Worm (Caenorhabditis elegans): ENCODE results near the gene C16E9.1.

Gene C16E9.1

ce11 chrX:6902958-6903357 is 37.1 kb upstream of the C16E9.1 start (continued):
- no peak for TF ChIP-seq egl-27 (tag; optimal IDR thresholded peaks at IDR 0.05)
- TF ChIP-seq nhr-77 (tag; optimal IDR thresholded peaks at IDR 0.05), result no peak
- no peak for TF ChIP-seq elt-1 (tag; optimal IDR thresholded peaks at IDR 0.05)
- TF ChIP-seq ceh-16 (tag; optimal IDR thresholded peaks at IDR 0.05), result no peak
- TF ChIP-seq mdl-1 (tag; optimal IDR thresholded peaks at IDR 0.05), result peak; percentile 44
- TF ChIP-seq nhr-237 (tag; optimal IDR thresholded peaks at IDR 0.05), result no peak
- no peak for TF ChIP-seq lin-39 (tag; optimal IDR thresholded peaks at IDR 0.05)
- no peak for TF ChIP-seq daf-12 (tag; optimal IDR thresholded peaks at IDR 0.05)
- TF ChIP-seq nhr-67 (tag; optimal IDR thresholded peaks at IDR 0.05), result no peak
- peak; percentile 74 for TF ChIP-seq nhr-43 (tag; optimal IDR thresholded peaks at IDR 0.05; ENCODE audit: poor library complexity, severe bottlenecking)
- TF ChIP-seq jun-1 (tag; optimal IDR thresholded peaks at IDR 0.05), result peak; percentile 56
- no peak for TF ChIP-seq fkh-2 (tag; optimal IDR thresholded peaks at IDR 0.05)
- TF ChIP-seq egl-5 (tag; optimal IDR thresholded peaks at IDR 0.05), result no peak
- TF ChIP-seq lsy-12 (tag; optimal IDR thresholded peaks at IDR 0.05), result peak; percentile 44
- TF ChIP-seq unc-62 (GFP tag; optimal IDR thresholded peaks at IDR 0.05), result peak; percentile 21

- TF ChIP-seq elt-1 (tag; optimal IDR thresholded peaks at IDR 0.05) (no peak), pha-4 (tag; optimal IDR thresholded peaks at IDR 0.05) (peak; percentile 41), elt-2 (tag; optimal IDR thresholded peaks at IDR 0.05) (peak; percentile 4), nfya-1 (tag; optimal IDR thresholded peaks at IDR 0.05; ENCODE audit: insufficient read depth) (peak; percentile 7)
Observed at ce11 chrX:6904064-6904771, 35.8 kb upstream of the C16E9.1 start, which contains the start of gene sid-5. Gene sid-5 (plus strand): TSS chrX:6904721.

- TF ChIP-seq pha-4 (tag; optimal IDR thresholded peaks at IDR 0.05), result peak; percentile 73
- TF ChIP-seq pqm-1 (tag; optimal IDR thresholded peaks at IDR 0.05), result peak; percentile 78
- no peak for TF ChIP-seq fkh-2 (tag; optimal IDR thresholded peaks at IDR 0.05)
- peak; percentile 95 for TF ChIP-seq elt-2 (tag; optimal IDR thresholded peaks at IDR 0.05)
Observed at ce11 chrX:6905581-6905980, 34.4 kb upstream of the C16E9.1 start.

ce11 chrX:6913989-6914388 is 26.0 kb upstream of the C16E9.1 start, which contains the start of gene nhx-4:
Gene nhx-4 (plus strand): TSS chrX:6914289.
- TF ChIP-seq aly-2 (tag; optimal IDR thresholded peaks at IDR 0.05) (no peak), unc-62 (GFP tag; optimal IDR thresholded peaks at IDR 0.05) (no peak), nhr-11 (tag; optimal IDR thresholded peaks at IDR 0.05) (no peak), daf-12 (tag; optimal IDR thresholded peaks at IDR 0.05) (no peak), ztf-11 (tag; optimal IDR thresholded peaks at IDR 0.05) (no peak), ceh-82 (tag; optimal IDR thresholded peaks at IDR 0.05) (no peak), pha-4 (tag; optimal IDR thresholded peaks at IDR 0.05) (no peak), nhr-43 (tag; optimal IDR thresholded peaks at IDR 0.05; ENCODE audit: poor library complexity, severe bottlenecking) (no peak)

- TF ChIP-seq lin-39 (tag; optimal IDR thresholded peaks at IDR 0.05) (peak; percentile 25), elt-1 (tag; optimal IDR thresholded peaks at IDR 0.05) (no peak)
Observed at ce11 chrX:6915279-6915678, 24.7 kb upstream of the C16E9.1 start.

ce11 chrX:6916150-6916549 is 23.9 kb upstream of the C16E9.1 start:
- TF ChIP-seq mml-1 (tag; optimal IDR thresholded peaks at IDR 0.05) (peak; percentile 84), sea-2 (GFP tag; optimal IDR thresholded peaks at IDR 0.05) (no peak), nfya-1 (tag; optimal IDR thresholded peaks at IDR 0.05; ENCODE audit: insufficient read depth) (peak; percentile 4)

- TF ChIP-seq lin-39 (tag; optimal IDR thresholded peaks at IDR 0.05) (no peak), elt-2 (tag; optimal IDR thresholded peaks at IDR 0.05) (peak; percentile 10)
Observed at ce11 chrX:6920132-6920531, 19.9 kb upstream of the C16E9.1 start.

ce11 chrX:6924461-6924860 is 15.6 kb upstream of the C16E9.1 start, which contains the start of gene otpl-3:
Gene otpl-3 (minus strand): TSS chrX:6924764.
- TF ChIP-seq nhr-67 (tag; optimal IDR thresholded peaks at IDR 0.05), result no peak
- TF ChIP-seq nhr-43 (tag; optimal IDR thresholded peaks at IDR 0.05; ENCODE audit: poor library complexity, severe bottlenecking), result no peak
- TF ChIP-seq elt-1 (tag; optimal IDR thresholded peaks at IDR 0.05), result no peak
- no peak for TF ChIP-seq nhr-23 (tag; optimal IDR thresholded peaks at IDR 0.05)
- no peak for TF ChIP-seq ZK546.5 (tag; optimal IDR thresholded peaks at IDR 0.05)
- TF ChIP-seq pha-4 (tag; optimal IDR thresholded peaks at IDR 0.05), result peak; percentile 19
- no peak for TF ChIP-seq fkh-2 (tag; optimal IDR thresholded peaks at IDR 0.05)
- peak; percentile 69 for TF ChIP-seq pqm-1 (tag; optimal IDR thresholded peaks at IDR 0.05)
- no peak for TF ChIP-seq R02D3.7 (tag; optimal IDR thresholded peaks at IDR 0.05)
- peak; percentile 71 for TF ChIP-seq elt-2 (tag; optimal IDR thresholded peaks at IDR 0.05)
- TF ChIP-seq skn-1 (tag; optimal IDR thresholded peaks at IDR 0.05), result no peak

All from whole organism, L3 larva.